Worm (Caenorhabditis elegans) whole organism, L4 larva: Measurements from ENCODE around the gene H40L08.8.

Experiments used
- F37D6.2 ChIP-seq: sonication (generic microtip); optimal IDR thresholded peaks from 2 replicates; lab custom pipeline; 2016; ENCODE audit warnings: mild to moderate bottlenecking, missing genetic modification characterization, missing compliant biosample characterization
- Y105C5A.15 ChIP-seq: fragments of 200-800 bp; sonication (Bioruptor generic); IDR thresholded peaks from 2 replicates; pipeline ENCODE4 v1.3.6; 2022; ENCODE audit warnings: missing genetic modification characterization, missing compliant biosample characterization
- aha-1 ChIP-seq: fragments of 150-350 bp; peaks from one replicate; lab custom pipeline; 2014; ENCODE audit warnings: missing biosample characterization, missing genetic modification characterization
- ama-1 ChIP-seq: fragments of 150-350 bp; optimal IDR thresholded peaks from 2 replicates; lab custom pipeline; 2014; ENCODE audit warnings: inconsistent platforms, mixed read lengths
- ceh-20 ChIP-seq: fragments of 200-800 bp; sonication (Bioruptor generic); IDR thresholded peaks from 2 replicates; pipeline ENCODE4 v1.3.6; 2022; ENCODE audit warnings: missing genetic modification reagents, missing genetic modification characterization, missing compliant biosample characterization
- ceh-62 ChIP-seq: sonication (generic microtip); optimal IDR thresholded peaks from 2 replicates; lab custom pipeline; 2017; ENCODE audit warnings: missing biosample characterization, missing genetic modification characterization
- ces-1 ChIP-seq: fragments of 150-350 bp; sonication (generic microtip); optimal IDR thresholded peaks from 4 replicates; lab custom pipeline; 2014; ENCODE audit warnings: missing biosample characterization, missing genetic modification reagents, missing genetic modification characterization
- daf-16 ChIP-seq, 3 experiments: sonication (generic microtip); optimal IDR thresholded peaks; 2 replicates each; lab custom pipeline; 2016 to 2017; ENCODE audit warnings: missing genetic modification characterization in 3 of 3, missing genetic modification reagents in 3 of 3, mild to moderate bottlenecking in 2 of 3, missing compliant biosample characterization in 2 of 3, missing biosample characterization in 1 of 3, moderate library complexity in 1 of 3
- daf-19 ChIP-seq: fragments of 200-800 bp; sonication (Bioruptor generic); conservative IDR thresholded peaks from 2 replicates; pipeline ENCODE4 v1.3.6; 2022; ENCODE audit warnings: missing genetic modification characterization, missing compliant biosample characterization
- dmd-6 ChIP-seq: fragments of 200-800 bp; sonication (Bioruptor generic); IDR thresholded peaks from 2 replicates; pipeline ENCODE4 v1.3.6; 2022; ENCODE audit warnings: missing genetic modification reagents, missing genetic modification characterization, missing compliant biosample characterization
- dmd-8 ChIP-seq: fragments of 200-800 bp; sonication (Bioruptor generic); IDR thresholded peaks from 2 replicates; pipeline ENCODE4 v1.3.6; 2022; ENCODE audit warnings: missing genetic modification characterization, missing compliant biosample characterization
- duxl-1 ChIP-seq: sonication (generic microtip); optimal IDR thresholded peaks from 2 replicates; lab custom pipeline; 2016; ENCODE audit warnings: mild to moderate bottlenecking, missing genetic modification characterization, moderate library complexity, missing compliant biosample characterization; ENCODE audit not compliant: poor library complexity
- gei-8 ChIP-seq: fragments of 200-800 bp; sonication (Bioruptor generic); optimal IDR thresholded peaks from 2 replicates; lab custom pipeline; 2018; ENCODE audit warnings: mild to moderate bottlenecking, missing genetic modification characterization, missing compliant biosample characterization
- hif-1 ChIP-seq, 2 experiments: sonication (generic microtip); optimal IDR thresholded peaks; 2 replicates each; lab custom pipeline; 2016 to 2017; ENCODE audit warnings: missing compliant biosample characterization in 2 of 2, missing genetic modification characterization in 2 of 2, missing genetic modification reagents in 2 of 2, missing genotype in 2 of 2, mild to moderate bottlenecking in 1 of 2
- hlh-11 ChIP-seq: fragments of 200-800 bp; sonication (Bioruptor generic); optimal IDR thresholded peaks from 2 replicates; lab custom pipeline; 2018; ENCODE audit warnings: mild to moderate bottlenecking, missing genetic modification characterization, missing compliant biosample characterization
- hlh-30 ChIP-seq: sonication (generic microtip); optimal IDR thresholded peaks from 2 replicates; lab custom pipeline; 2017; ENCODE audit warnings: antibody characterized with exemption, mild to moderate bottlenecking, missing genetic modification characterization, missing compliant biosample characterization; ENCODE audit not compliant: insufficient read depth
- hmg-1.1 ChIP-seq: fragments of 200-800 bp; sonication (Bioruptor generic); IDR thresholded peaks from 2 replicates; pipeline ENCODE4 v1.3.6; 2022; ENCODE audit warnings: missing genetic modification reagents, missing genetic modification characterization, missing compliant biosample characterization
- jun-1 ChIP-seq: fragments of 150-350 bp; optimal IDR thresholded peaks from 2 replicates; lab custom pipeline; 2014; ENCODE audit warnings: missing biosample characterization, missing genetic modification reagents, missing genetic modification characterization
- lin-1 ChIP-seq: fragments of 200-800 bp; sonication (Bioruptor generic); IDR thresholded peaks from 2 replicates; pipeline ENCODE4 v1.3.6; 2022; ENCODE audit warnings: missing genetic modification reagents, missing genetic modification characterization, missing compliant biosample characterization
- lin-13 ChIP-seq: fragments of 150-350 bp; optimal IDR thresholded peaks from 2 replicates; lab custom pipeline; 2014; ENCODE audit warnings: missing biosample characterization, missing genetic modification reagents, missing genetic modification characterization
- lir-3 ChIP-seq: sonication (generic microtip); optimal IDR thresholded peaks from 2 replicates; lab custom pipeline; 2016; ENCODE audit warnings: mild to moderate bottlenecking, missing genetic modification characterization, missing compliant biosample characterization
- lsy-2 ChIP-seq, 2 experiments: fragments of 150-350 bp in 1 of 2; sonication (generic microtip) in 1 of 2; optimal IDR thresholded peaks; 2 replicates each; lab custom pipeline; 2014 to 2017; ENCODE audit warnings: missing biosample characterization in 2 of 2, missing genetic modification characterization in 2 of 2
- mdl-1 ChIP-seq, 2 experiments: fragments of 150-350 bp in 1 of 2; sonication (generic microtip) in 1 of 2; optimal IDR thresholded peaks; 2 replicates each; lab custom pipeline; 2014 to 2017; ENCODE audit warnings: missing biosample characterization in 2 of 2, missing genetic modification characterization in 2 of 2
- mep-1 ChIP-seq: fragments of 150-350 bp; sonication (generic microtip); optimal IDR thresholded peaks from 3 replicates; lab custom pipeline; 2014; ENCODE audit warnings: missing biosample characterization, missing genetic modification characterization
- mxl-3 ChIP-seq: fragments of 200-800 bp; sonication (Bioruptor generic); optimal IDR thresholded peaks from 2 replicates; lab custom pipeline; 2018; ENCODE audit warnings: mild to moderate bottlenecking, missing genetic modification characterization, missing compliant biosample characterization
- nhr-102 ChIP-seq: sonication (generic microtip); optimal IDR thresholded peaks from 2 replicates; lab custom pipeline; 2016; ENCODE audit warnings: mild to moderate bottlenecking, missing genetic modification characterization, moderate library complexity, missing compliant biosample characterization
- nhr-25 ChIP-seq: sonication (generic microtip); optimal IDR thresholded peaks from 2 replicates; lab custom pipeline; 2017; ENCODE audit warnings: missing genetic modification characterization, mild to moderate bottlenecking, missing compliant biosample characterization, antibody characterized with exemption, moderate library complexity, borderline replicate concordance; ENCODE audit not compliant: insufficient read depth
- nhr-28 ChIP-seq: fragments of 150-350 bp; optimal IDR thresholded peaks from 2 replicates; lab custom pipeline; 2014; ENCODE audit warnings: missing biosample characterization, missing genetic modification characterization
- nhr-48 ChIP-seq: sonication (generic microtip); optimal IDR thresholded peaks from 2 replicates; lab custom pipeline; 2016; ENCODE audit warnings: mild to moderate bottlenecking, missing genetic modification characterization, missing compliant biosample characterization
- nhr-76 ChIP-seq: fragments of 150-350 bp; optimal IDR thresholded peaks from 2 replicates; lab custom pipeline; 2014; ENCODE audit warnings: missing biosample characterization, missing genetic modification characterization
- nhr-77 ChIP-seq: fragments of 150-350 bp; optimal IDR thresholded peaks from 2 replicates; lab custom pipeline; 2014; ENCODE audit warnings: missing biosample characterization, missing genetic modification characterization
- php-3 ChIP-seq: fragments of 200-800 bp; sonication (Bioruptor generic); IDR thresholded peaks from 2 replicates; pipeline ENCODE4 v1.3.6; 2022; ENCODE audit warnings: missing genetic modification reagents, missing genetic modification characterization, missing compliant biosample characterization
- saeg-2 ChIP-seq: fragments of 200-800 bp; sonication (Bioruptor generic); IDR thresholded peaks from 2 replicates; pipeline ENCODE4 v1.3.6; 2022; ENCODE audit warnings: missing genetic modification reagents, missing genetic modification characterization, missing compliant biosample characterization
- set-16 ChIP-seq: fragments of 200-800 bp; sonication (Bioruptor generic); IDR thresholded peaks from 2 replicates; pipeline ENCODE4 v1.3.6; 2022; ENCODE audit warnings: missing genetic modification reagents, missing genetic modification characterization, missing compliant biosample characterization
- skn-1 ChIP-seq: fragments of 150-350 bp; optimal IDR thresholded peaks from 2 replicates; lab custom pipeline; 2014; ENCODE audit warnings: missing biosample characterization, missing genetic modification characterization
- spr-1 ChIP-seq: sonication (generic microtip); optimal IDR thresholded peaks from 2 replicates; lab custom pipeline; 2016; ENCODE audit warnings: mild to moderate bottlenecking, missing genetic modification characterization, missing compliant biosample characterization
- spr-3 ChIP-seq: fragments of 200-800 bp; sonication (Bioruptor generic); optimal IDR thresholded peaks from 2 replicates; lab custom pipeline; 2018; ENCODE audit warnings: mild to moderate bottlenecking, missing genetic modification characterization, missing compliant biosample characterization
- tra-1 ChIP-seq: fragments of 200-800 bp; sonication (Bioruptor generic); IDR thresholded peaks from 2 replicates; pipeline ENCODE4 v1.3.6; 2022; ENCODE audit warnings: missing genetic modification reagents, missing genetic modification characterization, missing compliant biosample characterization
- unc-62 ChIP-seq, 3 experiments: fragments of 150-350 bp in 1 of 3; sonication (generic microtip); optimal IDR thresholded peaks in 2 of 3; peaks in 1 of 3; 1 replicate in 1 of 3; 2 replicates in 2 of 3; lab custom pipeline; 2014 to 2017; ENCODE audit warnings: missing biosample characterization in 3 of 3, missing genetic modification characterization in 3 of 3, missing genetic modification reagents in 3 of 3, missing genotype in 1 of 3
- vab-7 ChIP-seq: fragments of 200-800 bp; sonication (Bioruptor generic); IDR thresholded peaks from 2 replicates; pipeline ENCODE4 v1.3.6; 2022; ENCODE audit warnings: missing genetic modification reagents, missing genetic modification characterization, missing compliant biosample characterization
- zfp-3 ChIP-seq: fragments of 200-800 bp; sonication (Bioruptor generic); conservative IDR thresholded peaks from 2 replicates; pipeline ENCODE4 v1.3.6; 2022; ENCODE audit warnings: missing genetic modification reagents, missing genetic modification characterization, missing compliant biosample characterization

H40L08.8 gene

DNA sequence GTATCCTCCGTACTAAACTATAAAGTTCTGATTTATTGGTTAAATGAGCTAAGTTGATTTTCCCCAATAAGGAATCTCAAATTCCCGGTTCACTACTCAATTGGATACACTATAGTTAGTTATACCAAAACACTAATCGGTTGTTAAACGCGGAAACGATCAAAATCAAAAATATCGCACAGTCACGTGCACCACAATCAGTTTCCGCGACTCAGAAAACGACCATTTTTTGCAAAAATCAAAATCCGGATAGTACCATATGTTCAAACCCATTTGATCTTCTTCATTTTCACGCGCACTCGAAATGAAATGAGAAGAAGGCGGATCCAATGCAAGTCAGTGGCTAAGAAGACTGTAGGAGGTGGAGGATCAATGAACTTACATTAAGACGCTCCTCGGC is 4.1 kb upstream of the H40L08.8 start:
- peak; percentile 30 for TF ChIP-seq hlh-30 (tag; lab: Kevin White, UChicago)
- TF ChIP-seq nhr-28 = peak; percentile 59
- peak in 1 of 2 experiments; percentile 66 for TF ChIP-seq mdl-1 (tag; optimal IDR thresholded peaks at IDR 0.05; lab: Kevin White, UChicago)
- TF ChIP-seq jun-1 (tag; lab: Kevin White, UChicago) = no peak
- TF ChIP-seq hlh-11 (tag; lab: Kevin White, UChicago) = peak; percentile 31

DNA sequence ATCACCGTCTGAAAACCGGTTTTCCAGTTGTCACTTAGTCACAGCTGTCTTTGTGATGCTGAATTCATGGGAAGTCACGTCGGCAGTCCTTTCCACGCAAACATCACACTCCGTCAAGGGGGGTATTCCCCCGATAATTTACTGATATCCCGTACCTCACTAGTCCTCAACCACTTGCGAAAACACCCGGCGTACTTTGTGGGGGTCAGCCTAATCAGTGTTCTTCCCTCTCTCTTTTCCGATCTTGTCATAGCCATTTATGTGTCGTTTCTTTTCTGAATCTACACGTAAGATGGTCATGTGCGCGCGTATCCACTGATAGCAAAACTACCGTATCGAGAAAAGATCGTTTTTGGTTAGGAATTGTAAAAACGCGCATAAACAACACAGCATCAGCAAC is 2.0 kb upstream of the H40L08.8 start:
- TF ChIP-seq aha-1 (tag; lab: Kevin White, UChicago) (peak; percentile 97), ceh-62 (tag; lab: Kevin White, UChicago) (no peak), hif-1 (tag; optimal IDR thresholded peaks at IDR 0.05; lab: Kevin White, UChicago) (peak; percentile 18 to 73), spr-3 (GFP tag; lab: Kevin White, UChicago) (no peak), lsy-2 (tag; optimal IDR thresholded peaks at IDR 0.05; lab: Kevin White, UChicago) (peak in 1 of 2 experiments; percentile 22), set-16 (GFP tag; lab: Robert Waterston, UW) (no peak), nhr-28 (peak; percentile 43), hlh-30 (tag; lab: Kevin White, UChicago) (peak; percentile 55), gei-8 (GFP tag; lab: Kevin White, UChicago) (peak; percentile 10), unc-62 (GFP tag; optimal IDR thresholded peaks at IDR 0.05 in 1 of 2; lab: Kevin White, UChicago) (peak in 1 of 2 experiments; percentile 59), unc-62 (tag; optimal IDR thresholded peaks at IDR 0.05; lab: Kevin White, UChicago) (no peak), nhr-48 (tag; lab: Kevin White, UChicago) (peak; percentile 90), mxl-3 (GFP tag; lab: Kevin White, UChicago) (peak; percentile 57), vab-7 (GFP tag; lab: Robert Waterston, UW) (no peak), hlh-11 (tag; lab: Kevin White, UChicago) (peak; percentile 75), mep-1 (no peak), dmd-6 (GFP tag; lab: Robert Waterston, UW) (peak; percentile 28), mdl-1 (tag; optimal IDR thresholded peaks at IDR 0.05; lab: Kevin White, UChicago) (peak; percentile 47 to 56), tra-1 (GFP tag; lab: Robert Waterston, UW) (no peak)

- TF ChIP-seq saeg-2 (GFP tag; lab: Robert Waterston, UW) (no peak), aha-1 (tag; lab: Kevin White, UChicago) (peak; percentile 98), lir-3 (tag; lab: Kevin White, UChicago) (no peak)
Observed at ce11 chrX:15078276-15078675, 843 bp upstream of the H40L08.8 start.

ce11 chrX:15076909-15077308 is 524 bp downstream of the H40L08.8 start:
- TF ChIP-seq nhr-76 (tag; lab: Kevin White, UChicago) = no peak
- TF ChIP-seq ces-1 (GFP tag; lab: Kevin White, UChicago) = no peak
- TF ChIP-seq nhr-102 (tag; lab: Kevin White, UChicago) = peak; percentile 22
- no peak for TF ChIP-seq lin-13 (GFP tag; lab: Kevin White, UChicago)
- no peak for TF ChIP-seq php-3
- no peak for TF ChIP-seq ceh-20 (GFP tag; lab: Robert Waterston, UW)
- 0 out of 2 replicates have a peak, but pooled peaks have one; percentile 14 for TF ChIP-seq dmd-8 (GFP tag; lab: Robert Waterston, UW)
- TF ChIP-seq nhr-77 (tag; lab: Kevin White, UChicago) = no peak
- TF ChIP-seq mdl-1 (tag; optimal IDR thresholded peaks at IDR 0.05; lab: Kevin White, UChicago) = no peak
- TF ChIP-seq duxl-1 (tag; lab: Kevin White, UChicago) = no peak
- TF ChIP-seq nhr-25 (tag; lab: Kevin White, UChicago) = no peak
- TF ChIP-seq F37D6.2 (tag; lab: Kevin White, UChicago) = no peak
- TF ChIP-seq lin-1 (GFP tag; lab: Robert Waterston, UW) = no peak
- TF ChIP-seq vab-7 (GFP tag; lab: Robert Waterston, UW) = no peak
- peak in 1 of 2 experiments; percentile 36 for TF ChIP-seq unc-62 (GFP tag; optimal IDR thresholded peaks at IDR 0.05 in 1 of 2; lab: Kevin White, UChicago)
- TF ChIP-seq unc-62 (tag; optimal IDR thresholded peaks at IDR 0.05; lab: Kevin White, UChicago) = no peak
- TF ChIP-seq daf-19 (GFP tag; lab: Robert Waterston, UW) = no peak
- no peak for TF ChIP-seq daf-16 (GFP tag; optimal IDR thresholded peaks at IDR 0.05; lab: Kevin White, UChicago)
- no peak for TF ChIP-seq daf-16 (tag; optimal IDR thresholded peaks at IDR 0.05; lab: Kevin White, UChicago)
- TF ChIP-seq spr-1 (tag; lab: Kevin White, UChicago) = no peak
- TF ChIP-seq Y105C5A.15 (GFP tag; lab: Robert Waterston, UW) = no peak
- TF ChIP-seq skn-1 (tag; lab: Kevin White, UChicago) = no peak
- TF ChIP-seq set-16 (GFP tag; lab: Robert Waterston, UW) = no peak
- TF ChIP-seq hlh-11 (tag; lab: Kevin White, UChicago) = no peak
- TF ChIP-seq ama-1 = peak; percentile 72
- no peak for TF ChIP-seq hlh-30 (tag; lab: Kevin White, UChicago)
- no peak for TF ChIP-seq zfp-3 (GFP tag; lab: Robert Waterston, UW)
- no peak for TF ChIP-seq nhr-48 (tag; lab: Kevin White, UChicago)
- TF ChIP-seq hmg-1.1 = no peak
